Fruit fly (Drosophila melanogaster): ENCODE results near the gene geko.

geko gene

DNA sequence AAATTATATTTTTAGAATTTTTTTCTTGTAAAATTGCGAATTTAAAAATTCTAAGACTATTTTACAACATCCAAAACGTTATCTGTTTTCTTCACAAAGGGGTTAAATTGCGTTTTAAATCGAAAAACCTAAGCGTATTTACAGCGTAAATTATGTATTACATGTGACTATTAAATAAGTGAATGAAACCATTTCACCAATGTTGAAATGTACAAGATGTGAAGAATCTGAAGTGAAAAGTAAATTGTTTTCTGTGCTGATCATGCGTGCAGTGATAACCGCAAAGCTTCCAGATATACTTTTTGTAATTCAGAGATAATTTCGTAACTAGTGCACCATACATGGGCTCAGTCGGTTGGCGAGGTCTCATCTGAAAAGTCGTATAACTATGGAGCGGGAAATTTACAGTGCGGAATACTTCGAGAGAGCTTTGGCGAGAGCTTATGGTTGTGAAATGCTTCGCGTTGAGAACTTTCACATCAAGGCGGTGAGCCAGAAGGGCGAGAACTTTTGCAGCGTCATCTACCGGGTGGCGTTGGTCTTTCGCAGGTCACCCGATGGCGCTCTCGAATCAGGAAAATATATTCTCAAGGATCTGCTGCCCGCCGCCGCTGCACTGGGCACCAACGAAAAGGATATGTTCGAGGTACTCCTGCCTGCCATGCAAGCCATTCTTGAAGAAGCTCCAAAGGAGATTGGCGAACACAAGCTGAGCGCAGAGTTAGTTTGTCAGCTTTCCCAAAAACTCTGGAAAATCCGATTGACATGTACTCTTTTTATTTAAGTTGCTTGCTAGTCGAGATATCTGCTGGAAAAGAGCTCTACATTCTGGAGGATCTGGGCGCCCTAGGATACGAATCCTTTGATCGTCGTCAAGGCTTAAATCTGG, 24.9 kb upstream of the geko start (continued):
- TF ChIP-seq Sox102F (GFP tag; optimal IDR thresholded peaks at IDR 0.05) (no peak), Hr38 (GFP tag; optimal IDR thresholded peaks at IDR 0.05) (no peak), esn (GFP tag; optimal IDR thresholded peaks at IDR 0.05) (peak; percentile 30), CG6854 (GFP tag; optimal IDR thresholded peaks at IDR 0.05) (no peak), CG7368 (GFP tag; optimal IDR thresholded peaks at IDR 0.05) (peak; percentile 13), CG10669 (GFP tag; optimal IDR thresholded peaks at IDR 0.05) (peak; percentile 63), CG8319 (GFP tag; optimal IDR thresholded peaks at IDR 0.05) (no peak), Ets96B (tag; optimal IDR thresholded peaks at IDR 0.05) (peak; percentile 51), topi (GFP tag; optimal IDR thresholded peaks at IDR 0.05) (peak; percentile 43), vri (GFP tag; optimal IDR thresholded peaks at IDR 0.05) (peak; percentile 69), CG6163 (GFP tag; IDR thresholded peaks at IDR 0.05) (peak; percentile 62; the same call in 1 of the 3 replicates), Eip93F (GFP tag; optimal IDR thresholded peaks at IDR 0.05) (no peak), CG3032 (tag; optimal IDR thresholded peaks at IDR 0.05) (peak; percentile 61), dac (GFP tag; optimal IDR thresholded peaks at IDR 0.05) (no peak)

DNA sequence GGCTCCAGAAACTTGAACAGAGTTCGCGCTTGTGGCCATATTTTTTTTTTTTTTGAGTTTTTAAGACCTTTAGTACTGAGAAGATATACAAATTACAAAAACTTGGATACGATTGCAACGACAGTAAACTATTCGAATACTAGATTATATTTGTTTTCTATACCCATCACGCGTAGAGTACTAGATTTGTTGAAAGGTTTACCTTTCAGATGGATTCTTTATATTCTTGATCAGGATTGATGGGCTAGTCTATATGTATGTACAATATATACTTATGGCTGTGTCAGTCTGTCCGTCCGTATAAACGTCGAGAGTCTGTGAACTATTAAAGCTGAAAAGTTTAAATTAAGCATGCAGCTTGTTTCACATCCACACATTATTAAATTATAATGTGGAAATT, 17.3 kb upstream of the geko start, which contains the start of gene CG42853:
TSS of gene CG42853 (minus strand) at position 101 of the 400 bp plus-strand sequence.
- TF ChIP-seq CG11902 (GFP tag; optimal IDR thresholded peaks at IDR 0.05) (no peak), ss (GFP tag; optimal IDR thresholded peaks at IDR 0.05) (no peak), dac (GFP tag; optimal IDR thresholded peaks at IDR 0.05) (no peak), Eip75B (GFP tag; optimal IDR thresholded peaks at IDR 0.05) (no peak), dsx (GFP tag; optimal IDR thresholded peaks at IDR 0.05; ENCODE audit: poor library complexity, severe bottlenecking) (no peak), Hr4 (GFP tag; optimal IDR thresholded peaks at IDR 0.05) (no peak), CG3032 (tag; optimal IDR thresholded peaks at IDR 0.05) (no peak), CG6808 (GFP tag; optimal IDR thresholded peaks at IDR 0.05) (no peak), CG11762 (GFP tag; optimal IDR thresholded peaks at IDR 0.05; ENCODE audit: insufficient read depth) (no peak), fd85E (GFP tag; optimal IDR thresholded peaks at IDR 0.05) (no peak), acj6 (GFP tag; optimal IDR thresholded peaks at IDR 0.05) (no peak), Hr39 (GFP tag; optimal IDR thresholded peaks at IDR 0.05) (no peak), salr (GFP tag; optimal IDR thresholded peaks at IDR 0.05) (no peak), spab (GFP tag; optimal IDR thresholded peaks at IDR 0.05) (no peak), CG6792 (GFP tag; optimal IDR thresholded peaks at IDR 0.05) (no peak), CG6854 (GFP tag; optimal IDR thresholded peaks at IDR 0.05) (no peak)

DNA sequence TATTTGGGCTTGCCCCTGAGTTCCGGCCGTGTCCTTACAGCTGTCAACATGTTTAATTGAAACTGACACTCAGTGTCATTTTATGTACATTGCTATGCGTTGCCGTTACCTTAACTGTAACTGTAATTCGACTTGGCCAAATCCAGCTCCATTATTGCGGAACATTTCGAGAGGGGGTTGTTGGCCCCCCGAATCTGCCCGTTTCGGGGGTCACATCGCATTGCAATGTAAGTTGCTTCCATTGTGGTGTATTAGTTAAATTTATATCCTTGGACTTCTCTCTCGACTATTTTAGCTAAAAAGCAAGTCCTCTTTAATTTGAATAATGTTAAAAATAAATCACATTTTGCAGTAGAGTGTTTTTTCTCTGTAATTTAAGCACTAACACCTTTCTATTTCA, 15.1 kb upstream of the geko start:
- TF ChIP-seq CG6276 (GFP tag; optimal IDR thresholded peaks at IDR 0.05) = no peak
- no peak for TF ChIP-seq CG8632 (GFP tag; optimal IDR thresholded peaks at IDR 0.05)
- TF ChIP-seq topi (GFP tag; optimal IDR thresholded peaks at IDR 0.05) = no peak
- no peak for TF ChIP-seq fd85E (GFP tag; optimal IDR thresholded peaks at IDR 0.05)
- TF ChIP-seq CG11294 (GFP tag; IDR thresholded peaks at IDR 0.05) = no peak
- TF ChIP-seq Sox102F (GFP tag; optimal IDR thresholded peaks at IDR 0.05) = no peak
- TF ChIP-seq Eip93F (GFP tag; optimal IDR thresholded peaks at IDR 0.05) = no peak
- TF ChIP-seq acj6 (GFP tag; optimal IDR thresholded peaks at IDR 0.05) = no peak
- no peak for TF ChIP-seq pdm3 (GFP tag; optimal IDR thresholded peaks at IDR 0.05)
- TF ChIP-seq achi (GFP tag; optimal IDR thresholded peaks at IDR 0.05) = no peak
- no peak for TF ChIP-seq esn (GFP tag; optimal IDR thresholded peaks at IDR 0.05)
- no peak for TF ChIP-seq ss (GFP tag; optimal IDR thresholded peaks at IDR 0.05)
- no peak for TF ChIP-seq CG4318 (GFP tag; optimal IDR thresholded peaks at IDR 0.05)
- no peak for TF ChIP-seq OdsH (GFP tag; optimal IDR thresholded peaks at IDR 0.05)
- no peak for TF ChIP-seq dsx (GFP tag; optimal IDR thresholded peaks at IDR 0.05; ENCODE audit: poor library complexity, severe bottlenecking)
- no peak for TF ChIP-seq CG11762 (GFP tag; optimal IDR thresholded peaks at IDR 0.05; ENCODE audit: insufficient read depth)
- no peak for TF ChIP-seq Hr39 (GFP tag; optimal IDR thresholded peaks at IDR 0.05)
- TF ChIP-seq Smox (GFP tag; optimal IDR thresholded peaks at IDR 0.05) = no peak
- no peak for TF ChIP-seq eg (GFP tag; IDR thresholded peaks at IDR 0.05)

All from whole organism, prepupa.